Fruit fly (Drosophila melanogaster): Measurements from ENCODE around the gene side-VII.

side-VII gene

DNA sequence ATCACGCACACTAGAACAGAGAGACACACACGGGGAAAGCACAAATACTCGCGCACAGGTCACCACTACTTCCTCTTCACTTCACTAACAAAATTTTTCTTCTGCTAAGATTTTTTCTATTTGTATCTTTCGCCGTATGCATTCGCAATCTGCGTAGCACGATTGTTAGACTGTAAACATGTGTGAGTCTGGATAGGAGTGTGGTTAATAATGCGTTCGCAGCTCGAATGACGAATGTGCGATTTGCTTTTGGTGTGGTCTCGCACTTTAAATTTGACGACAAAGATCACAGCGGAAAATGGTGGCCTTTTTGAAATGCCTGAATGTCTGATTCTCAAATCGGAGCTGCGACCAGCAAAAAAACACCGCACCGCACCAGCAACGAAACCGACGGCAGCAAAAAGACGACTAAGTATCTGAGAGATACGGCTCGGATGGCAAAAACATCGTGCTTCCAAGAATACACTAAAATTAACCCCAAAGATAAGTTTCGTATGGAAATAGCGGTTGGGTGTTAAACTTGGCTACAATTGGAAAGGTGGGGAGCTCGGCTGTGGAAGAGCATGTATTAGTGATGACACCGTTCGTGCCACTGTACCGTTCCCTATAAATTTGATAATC lies 34.7 kb downstream of the side-VII start, which contains the start of gene Unc-115a (continued):
- no peak for TF ChIP-seq Hr78 (GFP tag; optimal IDR thresholded peaks at IDR 0.05)
- peak; percentile 32 for TF ChIP-seq CG10431 (GFP tag; optimal IDR thresholded peaks at IDR 0.05)
- peak; percentile 41 for TF ChIP-seq sug (tag; optimal IDR thresholded peaks at IDR 0.05)
- TF ChIP-seq Doc2 (GFP tag; IDR thresholded peaks at IDR 0.05): no peak
- TF ChIP-seq CG10274 (GFP tag; optimal IDR thresholded peaks at IDR 0.05): no peak
- TF ChIP-seq emc (GFP tag; optimal IDR thresholded peaks at IDR 0.05): no peak
- TF ChIP-seq CG6854 (GFP tag; optimal IDR thresholded peaks at IDR 0.05): peak; percentile 28
- peak; percentile 92 for TF ChIP-seq BEAF-32 (GFP tag; optimal IDR thresholded peaks at IDR 0.05)
- no peak for TF ChIP-seq h (optimal IDR thresholded peaks at IDR 0.05)
- TF ChIP-seq cas (GFP tag; IDR thresholded peaks at IDR 0.05): no peak
- TF ChIP-seq CG33557 (GFP tag; optimal IDR thresholded peaks at IDR 0.05): peak; percentile 26
- TF ChIP-seq TFAM (GFP tag; optimal IDR thresholded peaks at IDR 0.05): no peak
- TF ChIP-seq Nf-YA (GFP tag; IDR thresholded peaks at IDR 0.05): no peak
- TF ChIP-seq Antp (GFP tag; optimal IDR thresholded peaks at IDR 0.05): peak; percentile 38
- peak; percentile 55 for TF ChIP-seq eyg (GFP tag; optimal IDR thresholded peaks at IDR 0.05)
- no peak for TF ChIP-seq sr (GFP tag; IDR thresholded peaks at IDR 0.05)
- no peak for TF ChIP-seq Chrac-16 (GFP tag; optimal IDR thresholded peaks at IDR 0.05)
- peak; percentile 27 to 63 for TF ChIP-seq Pdp1 (GFP tag; optimal IDR thresholded peaks at IDR 0.05)
- TF ChIP-seq fu2 (GFP tag; optimal IDR thresholded peaks at IDR 0.05): no peak
- peak; percentile 59 for TF ChIP-seq CG12391 (tag; optimal IDR thresholded peaks at IDR 0.05)
- no peak for TF ChIP-seq CG31388 (GFP tag; optimal IDR thresholded peaks at IDR 0.05)
- peak; percentile 96 for TF ChIP-seq Deaf1 (tag; optimal IDR thresholded peaks at IDR 0.05)
- no peak for TF ChIP-seq Kr (GFP tag; optimal IDR thresholded peaks at IDR 0.05)
- peak; percentile 23 for TF ChIP-seq Fer1 (GFP tag; optimal IDR thresholded peaks at IDR 0.05)
- TF ChIP-seq org-1 (GFP tag; optimal IDR thresholded peaks at IDR 0.05): no peak
- no peak for TF ChIP-seq run (tag; optimal IDR thresholded peaks at IDR 0.05)
- TF ChIP-seq Ets97D (GFP tag; optimal IDR thresholded peaks at IDR 0.05): peak; percentile 92
- TF ChIP-seq Hr51 (GFP tag; optimal IDR thresholded peaks at IDR 0.05): peak in 1 of 2 experiments; percentile 6
- TF ChIP-seq CG7271 (tag; optimal IDR thresholded peaks at IDR 0.05): no peak
- TF ChIP-seq D (optimal IDR thresholded peaks at IDR 0.05): no peak
- no peak for TF ChIP-seq D (GFP tag; optimal IDR thresholded peaks at IDR 0.05)
- TF ChIP-seq CG7357 (GFP tag; IDR thresholded peaks at IDR 0.05): no peak
- TF ChIP-seq Nf-YB (GFP tag; optimal IDR thresholded peaks at IDR 0.05): no peak
- TF ChIP-seq CG11247 (GFP tag; IDR thresholded peaks at IDR 0.05): no peak
- peak; percentile 9 for TF ChIP-seq CG9609 (GFP tag; optimal IDR thresholded peaks at IDR 0.05)
- no peak for TF ChIP-seq Optix (GFP tag; IDR thresholded peaks at IDR 0.05)
- TF ChIP-seq CG4854 (GFP tag; optimal IDR thresholded peaks at IDR 0.05): no peak
- TF ChIP-seq bab2 (GFP tag; optimal IDR thresholded peaks at IDR 0.05): peak; percentile 15
- no peak for TF ChIP-seq CG8765 (GFP tag; IDR thresholded peaks at IDR 0.05)
- peak; percentile 45 for TF ChIP-seq tin (GFP tag; optimal IDR thresholded peaks at IDR 0.05)
- peak; percentile 30 for TF ChIP-seq Xbp1 (GFP tag; optimal IDR thresholded peaks at IDR 0.05)

All from whole organism, embryonic.